Fruit fly (Drosophila melanogaster): ENCODE results near the gene Nnk.

The Nnk gene

DNA sequence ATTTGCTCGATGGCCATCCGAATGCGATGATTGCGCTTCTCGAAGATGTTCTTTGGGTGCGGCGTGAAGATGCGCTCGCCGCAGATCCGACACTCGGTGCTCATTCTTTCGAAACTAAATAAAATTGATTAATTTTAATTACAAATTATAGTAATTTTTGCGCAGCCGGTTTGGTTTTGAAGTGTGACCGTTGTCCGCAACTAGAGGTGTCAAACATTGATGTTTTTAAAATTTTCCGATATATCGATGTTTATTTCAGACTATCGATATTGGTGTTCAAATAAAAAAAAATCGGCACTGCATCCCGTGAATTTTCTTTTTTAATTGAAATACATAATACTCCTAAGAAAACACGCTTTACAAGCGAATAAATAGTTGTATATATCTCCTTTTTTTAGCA is 4.0 kb upstream of the Nnk start, which contains the start of gene Odj (continued):
- TF ChIP-seq CG31441 (GFP tag; IDR thresholded peaks at IDR 0.05) (no peak), Bteb2 (GFP tag; optimal IDR thresholded peaks at IDR 0.05) (no peak), mam (GFP tag; optimal IDR thresholded peaks at IDR 0.05) (peak; percentile 14), CG6791 (GFP tag; IDR thresholded peaks at IDR 0.05; ENCODE audit: partially characterized antibody) (peak; percentile 94), sqz (GFP tag; optimal IDR thresholded peaks at IDR 0.05) (no peak), mirr (GFP tag; optimal IDR thresholded peaks at IDR 0.05) (no peak), NC2α (GFP tag; optimal IDR thresholded peaks at IDR 0.05) (no peak), odd (GFP tag; optimal IDR thresholded peaks at IDR 0.05) (no peak), ci (GFP tag; IDR thresholded peaks at IDR 0.05) (no peak), Doc2 (GFP tag; IDR thresholded peaks at IDR 0.05) (no peak), CG9609 (GFP tag; optimal IDR thresholded peaks at IDR 0.05) (no peak), Awh (GFP tag; IDR thresholded peaks at IDR 0.05) (no peak), CG11456 (GFP tag; IDR thresholded peaks at IDR 0.05) (no peak), ap (GFP tag; IDR thresholded peaks at IDR 0.05) (no peak), CG9932 (GFP tag; IDR thresholded peaks at IDR 0.05) (peak; percentile 64), CG8924 (tag; optimal IDR thresholded peaks at IDR 0.05) (no peak), Jarid2 (GFP tag; optimal IDR thresholded peaks at IDR 0.05) (no peak), CG8281 (tag; optimal IDR thresholded peaks at IDR 0.05) (no peak), Sin3A (optimal IDR thresholded peaks at IDR 0.05) (no peak), esg (GFP tag; conservative IDR thresholded peaks at IDR 0.05) (no peak), Dek (tag; optimal IDR thresholded peaks at IDR 0.05) (peak; percentile 15), dmrt11E (tag; optimal IDR thresholded peaks at IDR 0.05) (no peak), CG1602 (GFP tag; optimal IDR thresholded peaks at IDR 0.05) (no peak), Trl (optimal IDR thresholded peaks at IDR 0.05) (no peak), Trl (GFP tag; optimal IDR thresholded peaks at IDR 0.05) (no peak), CG17385 (GFP tag; optimal IDR thresholded peaks at IDR 0.05) (no peak), fd96Cb (tag; optimal IDR thresholded peaks at IDR 0.05) (no peak), tgo (GFP tag; IDR thresholded peaks at IDR 0.05) (no peak), chn (GFP tag; optimal IDR thresholded peaks at IDR 0.05) (no peak), luna (GFP tag; optimal IDR thresholded peaks at IDR 0.05) (no peak), Opbp (GFP tag; IDR thresholded peaks at IDR 0.05; ENCODE audit: partially characterized antibody) (peak; percentile 93), CG8388 (GFP tag; optimal IDR thresholded peaks at IDR 0.05) (no peak), CG10321 (GFP tag; IDR thresholded peaks at IDR 0.05) (no peak), z (GFP tag; IDR thresholded peaks at IDR 0.05) (no peak), pan (optimal IDR thresholded peaks at IDR 0.05) (no peak), pan (GFP tag; optimal IDR thresholded peaks at IDR 0.05 in 1 of 2, IDR thresholded peaks at IDR 0.05 in 1 of 2) (no peak), cas (GFP tag; IDR thresholded peaks at IDR 0.05) (no peak), ranshi (GFP tag; IDR thresholded peaks at IDR 0.05) (no peak), CG16779 (GFP tag; IDR thresholded peaks at IDR 0.05) (no peak)

DNA sequence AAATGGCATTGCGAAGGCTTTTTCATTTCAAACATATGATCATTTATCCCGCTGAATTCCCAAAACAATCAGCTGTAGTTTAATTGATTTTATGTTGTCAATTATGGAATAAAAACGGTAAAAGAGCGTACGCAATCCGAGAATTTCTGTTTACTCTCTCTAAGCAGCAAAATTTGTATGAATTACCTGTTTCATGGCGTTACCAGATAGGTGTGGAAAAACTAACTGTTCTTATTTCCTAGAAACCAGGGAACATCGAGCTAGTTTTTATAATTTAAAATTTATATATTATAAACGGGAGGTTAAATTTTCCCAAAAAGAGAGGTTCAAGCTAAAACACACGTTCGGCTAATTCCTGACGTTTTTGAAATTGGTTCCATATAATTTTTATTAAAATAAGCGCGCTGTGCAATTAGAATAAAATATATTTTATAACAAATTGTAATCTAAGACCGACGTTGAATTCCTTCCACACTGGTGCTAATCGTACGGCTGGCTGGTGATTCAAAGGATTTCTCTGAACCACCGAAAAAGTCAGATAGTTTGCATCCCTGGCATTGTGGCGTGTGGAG is 2.1 kb upstream of the Nnk start, which contains the start of gene CG17801:
Gene CG17801 (minus strand): TSS at position 51 of the 572 bp plus-strand sequence.
- TF ChIP-seq CG6272 (GFP tag; IDR thresholded peaks at IDR 0.05): no peak
- peak; percentile 14 for TF ChIP-seq CG1233 (GFP tag; optimal IDR thresholded peaks at IDR 0.05)
- no peak for TF ChIP-seq bbx (GFP tag; IDR thresholded peaks at IDR 0.05; ENCODE audit: partially characterized antibody)
- no peak for TF ChIP-seq pan (optimal IDR thresholded peaks at IDR 0.05)
- TF ChIP-seq pan (GFP tag; optimal IDR thresholded peaks at IDR 0.05 in 1 of 2, IDR thresholded peaks at IDR 0.05 in 1 of 2): peak in 1 of 2 experiments; percentile 5
- no peak for TF ChIP-seq B-H2 (GFP tag; optimal IDR thresholded peaks at IDR 0.05)
- TF ChIP-seq ken (GFP tag; IDR thresholded peaks at IDR 0.05): no peak
- TF ChIP-seq CG15601 (tag; optimal IDR thresholded peaks at IDR 0.05): peak; percentile 13
- TF ChIP-seq CG7357 (GFP tag; IDR thresholded peaks at IDR 0.05): peak; percentile 50; the same call in 1 of the 3 replicates
- peak; percentile 14 for TF ChIP-seq CG14710 (tag; optimal IDR thresholded peaks at IDR 0.05)
- 0 out of 3 replicates have a peak, but pooled peaks have one; percentile 18 for TF ChIP-seq row (GFP tag; IDR thresholded peaks at IDR 0.05)
- TF ChIP-seq CG13775 (GFP tag; optimal IDR thresholded peaks at IDR 0.05): no peak
- TF ChIP-seq ase (GFP tag; IDR thresholded peaks at IDR 0.05): no peak
- TF ChIP-seq CG7928 (GFP tag; optimal IDR thresholded peaks at IDR 0.05): peak; percentile 52
- TF ChIP-seq lola (GFP tag; optimal IDR thresholded peaks at IDR 0.05): peak in 1 of 3 experiments; percentile 13
- TF ChIP-seq Pdp1 (GFP tag; optimal IDR thresholded peaks at IDR 0.05): no peak
- peak; percentile 2 for TF ChIP-seq CG15514 (GFP tag; optimal IDR thresholded peaks at IDR 0.05)
